Worm (Caenorhabditis elegans): Measurements from ENCODE around the gene F28C6.10.

ce11 chrII:8631766-8632165, 24.0 kb downstream of the F28C6.10 start:
- no peak for TF ChIP-seq vab-7 (GFP tag; IDR thresholded peaks at IDR 0.05)
- no peak for TF ChIP-seq nhr-6 (tag; optimal IDR thresholded peaks at IDR 0.05)
- no peak for TF ChIP-seq daf-8 (GFP tag; IDR thresholded peaks at IDR 0.05)
- TF ChIP-seq egl-27 (tag; optimal IDR thresholded peaks at IDR 0.05) = no peak
- no peak for TF ChIP-seq nhr-11 (tag; optimal IDR thresholded peaks at IDR 0.05)
- TF ChIP-seq ZK546.5 (tag; optimal IDR thresholded peaks at IDR 0.05) = no peak
- no peak for TF ChIP-seq snpc-4 (tag; optimal IDR thresholded peaks at IDR 0.05)
- TF ChIP-seq nhr-237 (tag; optimal IDR thresholded peaks at IDR 0.05) = no peak
- no peak for TF ChIP-seq ztf-11 (tag; optimal IDR thresholded peaks at IDR 0.05)
- TF ChIP-seq ceh-28 (tag; optimal IDR thresholded peaks at IDR 0.05) = no peak
